Fruit fly (Drosophila melanogaster) whole organism, prepupa: ENCODE measurements around the gene CG3764.

Experiments used
- Blimp-1 ChIP-seq: fragments of 200-800 bp; sonication (Bioruptor generic); optimal IDR thresholded peaks from 3 replicates; lab custom pipeline; 2017; ENCODE audit warnings: missing biosample characterization, missing genetic modification characterization, mild to moderate bottlenecking, moderate library complexity, missing genetic modification reagents
- CG15336 ChIP-seq: fragments of 200-800 bp; sonication (Bioruptor generic); IDR thresholded peaks from 2 replicates; pipeline ENCODE4 v1.3.6; 2022; ENCODE audit warnings: missing biosample characterization, missing genetic modification characterization
- CG16779 ChIP-seq: fragments of 200-800 bp; sonication (Bioruptor generic); optimal IDR thresholded peaks from 3 replicates; lab custom pipeline; 2017; ENCODE audit warnings: missing biosample characterization, mild to moderate bottlenecking, missing genetic modification characterization
- CG6854 ChIP-seq: fragments of 200-800 bp; sonication (Bioruptor generic); optimal IDR thresholded peaks from 2 replicates; lab custom pipeline; 2017; ENCODE audit warnings: missing biosample characterization, mild to moderate bottlenecking, missing genetic modification characterization
- Eip78C ChIP-seq: fragments of 200-800 bp; sonication (Bioruptor generic); peaks from one replicate; lab custom pipeline; 2016; ENCODE audit warnings: missing biosample characterization, missing genetic modification characterization
- cyc ChIP-seq: fragments of 200-800 bp; sonication (Bioruptor generic); optimal IDR thresholded peaks from 3 replicates; lab custom pipeline; 2016; ENCODE audit warnings: missing biosample characterization, missing genetic modification characterization

DNA sequence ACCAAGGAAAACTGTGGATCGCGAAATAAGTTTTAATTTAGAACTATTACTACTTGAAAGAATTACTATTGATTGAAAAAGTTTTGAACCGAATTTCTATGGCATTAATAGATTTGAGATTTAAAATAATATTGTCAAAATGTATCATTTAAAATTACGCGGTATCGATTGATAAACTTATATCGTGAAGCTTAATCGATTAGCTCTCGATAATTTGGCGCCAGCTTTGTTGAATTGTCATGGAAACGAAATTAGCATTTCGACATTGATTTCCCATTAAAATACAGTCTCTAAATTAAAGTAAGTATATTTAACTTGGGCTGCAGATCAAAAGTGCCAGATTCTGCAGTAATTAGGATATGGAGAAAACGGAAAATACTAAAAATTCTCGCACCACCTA lies 14.9 kb upstream of the CG3764 start, which contains the start of gene CG7730:
- no peak for TF ChIP-seq CG6854 (GFP tag; lab: Kevin White, UChicago)
- no peak for TF ChIP-seq CG15336
- TF ChIP-seq Blimp-1 (GFP tag; lab: Kevin White, UChicago), result no peak
- no peak for TF ChIP-seq Eip78C (GFP tag; lab: Kevin White, UChicago)
- no peak for TF ChIP-seq cyc (GFP tag; lab: Kevin White, UChicago)
- TF ChIP-seq CG16779 (tag; lab: Kevin White, UChicago), result no peak
